Fruit fly (Drosophila melanogaster) whole organism, embryonic: ENCODE data around the gene Sytbeta.

Experiments used
- Blimp-1 ChIP-seq: fragments of 200-800 bp; sonication (Bioruptor generic); optimal IDR thresholded peaks from 3 replicates; lab custom pipeline; 2018; ENCODE audit warnings: missing biosample characterization, missing genetic modification characterization, mild to moderate bottlenecking, moderate library complexity, missing genetic modification reagents
- CG11093 ChIP-seq: fragments of 200-800 bp; sonication (Bioruptor generic); IDR thresholded peaks from 3 replicates; pipeline ENCODE4 v1.3.6; 2022; ENCODE audit warnings: missing biosample characterization, missing genetic modification characterization
- CG11560 ChIP-seq: fragments of 200-800 bp; sonication (Bioruptor generic); IDR thresholded peaks from 3 replicates; pipeline ENCODE4 v1.3.6; 2022; ENCODE audit warnings: missing biosample characterization, missing genetic modification characterization
- CG1233 ChIP-seq: fragments of 200-800 bp; sonication (Bioruptor generic); optimal IDR thresholded peaks from 4 replicates; lab custom pipeline; 2018; ENCODE audit warnings: missing biosample characterization, mild to moderate bottlenecking, missing genetic modification characterization
- CG13624 ChIP-seq: fragments of 200-800 bp; sonication (Bioruptor generic); optimal IDR thresholded peaks from 2 replicates; lab custom pipeline; 2016; ENCODE audit warnings: missing biosample characterization, missing genetic modification characterization
- CG14965 ChIP-seq: fragments of 200-800 bp; sonication (Bioruptor generic); optimal IDR thresholded peaks from 2 replicates; lab custom pipeline; 2016; ENCODE audit warnings: missing biosample characterization, missing genetic modification characterization, borderline replicate concordance
- CG15011 ChIP-seq: fragments of 200-800 bp; sonication (Bioruptor generic); optimal IDR thresholded peaks from 3 replicates; lab custom pipeline; 2018; ENCODE audit warnings: missing biosample characterization, mild to moderate bottlenecking, missing genetic modification characterization
- CG15514 ChIP-seq: fragments of 200-800 bp; sonication (Bioruptor generic); optimal IDR thresholded peaks from 3 replicates; lab custom pipeline; 2017; ENCODE audit warnings: missing biosample characterization, missing genetic modification characterization, mild to moderate bottlenecking, moderate library complexity, missing genetic modification reagents
- CG2116 ChIP-seq: fragments of 200-800 bp; sonication (Bioruptor generic); optimal IDR thresholded peaks from 3 replicates; lab custom pipeline; 2018; ENCODE audit warnings: missing biosample characterization, mild to moderate bottlenecking, missing genetic modification characterization
- CG31365 ChIP-seq: fragments of 200-800 bp; sonication (Bioruptor generic); optimal IDR thresholded peaks from 2 replicates; lab custom pipeline; 2018; ENCODE audit warnings: missing biosample characterization, mild to moderate bottlenecking, missing genetic modification characterization
- CG3163 ChIP-seq: fragments of 200-800 bp; sonication (Bioruptor generic); optimal IDR thresholded peaks from 3 replicates; lab custom pipeline; 2016; ENCODE audit warnings: missing biosample characterization, missing genetic modification characterization
- CG32767 ChIP-seq: fragments of 200-800 bp; sonication (Bioruptor generic); IDR thresholded peaks from 2 replicates; pipeline ENCODE4 v1.3.6; 2022; ENCODE audit warnings: missing biosample characterization, missing genetic modification characterization
- CG33213 ChIP-seq: fragments of 200-800 bp; sonication (Bioruptor generic); optimal IDR thresholded peaks from 3 replicates; lab custom pipeline; 2016; ENCODE audit warnings: missing biosample characterization, missing genetic modification characterization
- CG34422 ChIP-seq: fragments of 200-800 bp; sonication (Bioruptor generic); IDR thresholded peaks from 3 replicates; pipeline ENCODE4 v1.3.6; 2022; ENCODE audit warnings: missing biosample characterization, missing genetic modification characterization
- CG6654 ChIP-seq: fragments of 200-800 bp; sonication (Bioruptor generic); optimal IDR thresholded peaks from 2 replicates; lab custom pipeline; 2017; ENCODE audit warnings: missing biosample characterization, mild to moderate bottlenecking, missing genetic modification characterization
- CG7372 ChIP-seq: fragments of 200-800 bp; sonication (Bioruptor generic); IDR thresholded peaks from 2 replicates; pipeline ENCODE4 v1.3.6; 2022; ENCODE audit warnings: missing biosample characterization, missing genetic modification characterization
- CG7745 ChIP-seq: fragments of 200-800 bp; sonication (Bioruptor generic); optimal IDR thresholded peaks from 2 replicates; lab custom pipeline; 2018; ENCODE audit warnings: missing biosample characterization, mild to moderate bottlenecking, missing genetic modification characterization, moderate library complexity
- CG8765 ChIP-seq: fragments of 200-800 bp; sonication (Bioruptor generic); IDR thresholded peaks from 2 replicates; pipeline ENCODE4 v1.3.6; 2022; ENCODE audit warnings: missing biosample characterization, missing genetic modification characterization
- CG9876 ChIP-seq: fragments of 200-800 bp; sonication (Bioruptor generic); optimal IDR thresholded peaks from 2 replicates; lab custom pipeline; 2016; ENCODE audit warnings: missing biosample characterization, missing genetic modification characterization
- D19A ChIP-seq: fragments of 200-800 bp; optimal IDR thresholded peaks from 3 replicates; lab custom pipeline; 2019; ENCODE audit warnings: missing biosample characterization, mild to moderate bottlenecking, missing genetic modification characterization, moderate library complexity
- Deaf1 ChIP-seq: fragments of 200-800 bp; optimal IDR thresholded peaks from 3 replicates; lab custom pipeline; 2019; ENCODE audit warnings: missing biosample characterization, mild to moderate bottlenecking, missing genetic modification characterization, moderate library complexity
- Eip74EF ChIP-seq, 2 experiments: fragments of 200-800 bp in 1 of 2; fragments of >200 bp in 1 of 2; sonication (Bioruptor generic) in 1 of 2; optimal IDR thresholded peaks; 2 replicates each; lab custom pipeline; 2017 to 2019; ENCODE audit warnings: missing biosample characterization in 2 of 2, missing genetic modification characterization in 2 of 2, mild to moderate bottlenecking in 1 of 2, moderate library complexity in 1 of 2
- Hand ChIP-seq: fragments of 200-800 bp; sonication (Bioruptor generic); optimal IDR thresholded peaks from 2 replicates; lab custom pipeline; 2017; ENCODE audit warnings: mild to moderate bottlenecking, missing biosample characterization, missing genetic modification reagents, missing genetic modification characterization
- Hmr ChIP-seq: fragments of 200-800 bp; sonication (Bioruptor generic); optimal IDR thresholded peaks from 3 replicates; lab custom pipeline; 2017; ENCODE audit warnings: mild to moderate bottlenecking, missing biosample characterization, missing genetic modification reagents, missing genetic modification characterization
- Hr78 ChIP-seq, 2 experiments: fragments of 200-800 bp in 1 of 2; fragments of >200 bp in 1 of 2; sonication (Bioruptor generic) in 1 of 2; optimal IDR thresholded peaks; 2 replicates each; lab custom pipeline; 2017 to 2019; ENCODE audit warnings: missing biosample characterization in 2 of 2, missing genetic modification characterization in 2 of 2, mild to moderate bottlenecking in 1 of 2, moderate library complexity in 1 of 2
- Jarid2 ChIP-seq: fragments of 200-800 bp; sonication (Bioruptor generic); optimal IDR thresholded peaks from 3 replicates; lab custom pipeline; 2017; ENCODE audit warnings: mild to moderate bottlenecking, missing biosample characterization, missing genetic modification reagents, missing genetic modification characterization
- Kr ChIP-seq: fragments of 200-800 bp; sonication (Bioruptor generic); optimal IDR thresholded peaks from 2 replicates; lab custom pipeline; 2017; ENCODE audit warnings: missing biosample characterization, mild to moderate bottlenecking, missing genetic modification characterization
- Lhr ChIP-seq: fragments of 200-800 bp; sonication (Bioruptor generic); optimal IDR thresholded peaks from 3 replicates; lab custom pipeline; 2017; ENCODE audit warnings: mild to moderate bottlenecking, missing biosample characterization, missing genetic modification reagents, missing genetic modification characterization
- NK7.1 ChIP-seq: fragments of 200-800 bp; sonication (Bioruptor generic); optimal IDR thresholded peaks from 3 replicates; lab custom pipeline; 2016; ENCODE audit warnings: missing biosample characterization, missing genetic modification characterization
- Neu2 ChIP-seq: fragments of 200-800 bp; sonication (Bioruptor generic); optimal IDR thresholded peaks from 3 replicates; lab custom pipeline; 2016; ENCODE audit warnings: missing biosample characterization, missing genetic modification characterization, borderline replicate concordance
- PHDP ChIP-seq: fragments of 200-800 bp; sonication (Bioruptor generic); optimal IDR thresholded peaks from 3 replicates; lab custom pipeline; 2018; ENCODE audit warnings: missing biosample characterization, mild to moderate bottlenecking, missing genetic modification characterization, moderate library complexity
- Sox100B ChIP-seq: fragments of 200-800 bp; sonication (Bioruptor generic); optimal IDR thresholded peaks from 3 replicates; lab custom pipeline; 2018; ENCODE audit warnings: missing biosample characterization, mild to moderate bottlenecking, missing genetic modification characterization
- al ChIP-seq: fragments of 200-800 bp; sonication (Bioruptor generic); IDR thresholded peaks from 2 replicates; pipeline ENCODE4 v1.3.6; 2022; ENCODE audit warnings: missing biosample characterization, missing genetic modification characterization
- bigmax ChIP-seq: fragments of 200-800 bp; sonication (Bioruptor generic); optimal IDR thresholded peaks from 2 replicates; lab custom pipeline; 2018; ENCODE audit warnings: missing biosample characterization, mild to moderate bottlenecking, missing genetic modification characterization
- corto ChIP-seq: fragments of 200-800 bp; sonication (Bioruptor generic); optimal IDR thresholded peaks from 2 replicates; lab custom pipeline; 2016; ENCODE audit warnings: missing biosample characterization, mild to moderate bottlenecking, missing genetic modification characterization, moderate library complexity
- crp ChIP-seq, 2 experiments: fragments of 200-800 bp; sonication (Bioruptor generic); optimal IDR thresholded peaks; 2 replicates in 1 of 2; 3 replicates in 1 of 2; lab custom pipeline; 2017; ENCODE audit warnings: missing biosample characterization in 2 of 2, missing genetic modification characterization in 2 of 2, mild to moderate bottlenecking in 1 of 2, moderate library complexity in 1 of 2
- en ChIP-seq: fragments of 200-800 bp; sonication (Bioruptor generic); optimal IDR thresholded peaks from 2 replicates; lab custom pipeline; 2016; ENCODE audit warnings: missing biosample characterization, missing genetic modification characterization
- grau ChIP-seq: fragments of 200-800 bp; optimal IDR thresholded peaks from 3 replicates; lab custom pipeline; 2019; ENCODE audit warnings: missing biosample characterization, mild to moderate bottlenecking, missing genetic modification characterization, moderate library complexity
- gro ChIP-seq: fragments of 200-800 bp; sonication (Bioruptor generic); optimal IDR thresholded peaks from 2 replicates; lab custom pipeline; 2016; ENCODE audit warnings: missing biosample characterization, missing genetic modification characterization
- gsb-n ChIP-seq: fragments of 200-800 bp; sonication (Bioruptor generic); optimal IDR thresholded peaks from 3 replicates; lab custom pipeline; 2018; ENCODE audit warnings: missing biosample characterization, mild to moderate bottlenecking, missing genetic modification characterization
- ind ChIP-seq: fragments of 200-800 bp; sonication (Bioruptor generic); optimal IDR thresholded peaks from 3 replicates; lab custom pipeline; 2016; ENCODE audit warnings: missing biosample characterization, missing genetic modification characterization
- mam ChIP-seq: fragments of 200-800 bp; sonication (Bioruptor generic); optimal IDR thresholded peaks from 3 replicates; lab custom pipeline; 2016; ENCODE audit warnings: missing biosample characterization, missing genetic modification characterization
- mld ChIP-seq: fragments of 200-800 bp; sonication (Bioruptor generic); IDR thresholded peaks from 3 replicates; pipeline ENCODE4 v1.3.6; 2022; ENCODE audit warnings: missing biosample characterization, missing genetic modification characterization; ENCODE audit not compliant: partially characterized antibody
- nmo ChIP-seq: fragments of 200-800 bp; sonication (Bioruptor generic); optimal IDR thresholded peaks from 2 replicates; lab custom pipeline; 2018; ENCODE audit warnings: missing biosample characterization, mild to moderate bottlenecking, missing genetic modification characterization, moderate library complexity
- salm ChIP-seq: fragments of 200-800 bp; sonication (Bioruptor generic); optimal IDR thresholded peaks from 2 replicates; lab custom pipeline; 2018; ENCODE audit warnings: missing biosample characterization, mild to moderate bottlenecking, missing genetic modification characterization
- tio ChIP-seq: fragments of 200-800 bp; sonication (Bioruptor generic); optimal IDR thresholded peaks from 2 replicates; lab custom pipeline; 2017; ENCODE audit warnings: missing biosample characterization, missing genetic modification characterization, inconsistent platforms
- trem ChIP-seq: fragments of 200-800 bp; optimal IDR thresholded peaks from 3 replicates; lab custom pipeline; 2019; ENCODE audit warnings: missing biosample characterization, mild to moderate bottlenecking, missing genetic modification characterization, moderate library complexity
- zen2 ChIP-seq: fragments of 200-800 bp; sonication (Bioruptor generic); IDR thresholded peaks from 3 replicates; pipeline ENCODE4 v1.3.6; 2022; ENCODE audit warnings: missing biosample characterization, missing genetic modification characterization; ENCODE audit not compliant: partially characterized antibody

The Sytbeta gene

dm6 chr3L:15103988-15104848 is 39.4 kb upstream of the Sytbeta start (continued):
- TF ChIP-seq CG15514 (no peak), en (GFP tag; lab: Kevin White, UChicago) (no peak), Hand (GFP tag; lab: Kevin White, UChicago) (no peak), crp (GFP tag; optimal IDR thresholded peaks at IDR 0.05; lab: Kevin White, UChicago) (no peak), gro (no peak), Eip74EF (GFP tag; optimal IDR thresholded peaks at IDR 0.05; lab: Kevin White, UChicago) (no peak), CG11093 (GFP tag; lab: Robert Waterston, UW) (no peak), mld (0 out of 3 replicates have a peak, but pooled peaks have one; percentile 36), CG31365 (tag; lab: Kevin White, UChicago) (no peak), corto (GFP tag; lab: Kevin White, UChicago) (no peak), CG7745 (tag; lab: Kevin White, UChicago) (no peak), CG33213 (GFP tag; lab: Kevin White, UChicago) (no peak), Jarid2 (no peak), salm (tag; lab: Kevin White, UChicago) (no peak), CG7372 (GFP tag; lab: Robert Waterston, UW) (no peak), tio (GFP tag; lab: Kevin White, UChicago) (no peak), bigmax (no peak), trem (tag; lab: Kevin White, UChicago) (no peak), CG9876 (GFP tag; lab: Kevin White, UChicago) (peak; percentile 12), NK7.1 (GFP tag; lab: Kevin White, UChicago) (no peak), CG1233 (GFP tag; lab: Kevin White, UChicago) (no peak), CG14965 (GFP tag; lab: Kevin White, UChicago) (no peak), CG3163 (GFP tag; lab: Kevin White, UChicago) (peak; percentile 48), al (GFP tag; lab: Robert Waterston, UW) (no peak), Hr78 (GFP tag; optimal IDR thresholded peaks at IDR 0.05; lab: Kevin White, UChicago) (no peak), Blimp-1 (GFP tag; lab: Kevin White, UChicago) (no peak), Hmr (GFP tag; lab: Kevin White, UChicago) (peak; percentile 14), D19A (tag; lab: Kevin White, UChicago) (no peak), gsb-n (tag; lab: Kevin White, UChicago) (no peak), CG8765 (GFP tag; lab: Robert Waterston, UW) (no peak), grau (no peak), CG32767 (GFP tag; lab: Robert Waterston, UW) (no peak), nmo (GFP tag; lab: Kevin White, UChicago) (no peak), CG15011 (GFP tag; lab: Kevin White, UChicago) (no peak), CG2116 (GFP tag; lab: Kevin White, UChicago) (no peak), CG11560 (tag; lab: Robert Waterston, UW) (no peak), zen2 (GFP tag; lab: Robert Waterston, UW) (no peak), Neu2 (GFP tag; lab: Kevin White, UChicago) (no peak), Sox100B (no peak), Deaf1 (tag; lab: Kevin White, UChicago) (peak; percentile 60), ind (no peak), Kr (GFP tag; lab: Kevin White, UChicago) (no peak), CG13624 (GFP tag; lab: Kevin White, UChicago) (no peak), PHDP (no peak), mam (GFP tag; lab: Kevin White, UChicago) (no peak), Lhr (GFP tag; lab: Kevin White, UChicago) (no peak), CG6654 (GFP tag; lab: Kevin White, UChicago) (no peak), CG34422 (GFP tag; lab: Robert Waterston, UW) (no peak)
